Fruit fly (Drosophila melanogaster): ENCODE measurements around the gene Cpr65Au.

DNA sequence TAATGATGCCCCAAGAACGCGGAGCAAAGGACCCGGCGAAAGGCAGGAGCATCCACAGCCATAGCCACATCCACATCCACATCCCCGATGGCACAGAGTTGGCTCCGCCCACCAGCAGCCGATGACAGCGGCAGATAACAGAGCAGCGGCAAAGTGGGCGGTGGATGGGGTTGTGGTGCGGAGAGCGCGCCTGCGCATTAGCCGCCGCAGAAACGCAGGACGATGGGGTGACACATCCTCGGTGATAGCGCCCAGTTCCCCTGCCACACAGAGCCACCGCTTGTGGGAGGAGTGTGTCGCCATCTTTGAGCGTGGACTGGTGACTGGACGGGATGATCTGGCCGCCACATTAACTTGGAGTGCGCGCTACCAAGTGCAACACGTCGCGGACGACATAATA is 34.6 kb downstream of the Cpr65Au start, which contains the start of gene Ets65A:
- TF ChIP-seq CG14711 (tag; optimal IDR thresholded peaks at IDR 0.05) (no peak), CG1620 (GFP tag; optimal IDR thresholded peaks at IDR 0.05) (no peak), kay (GFP tag; ENCODE audit: borderline replicate concordance) (no peak), Clk (GFP tag; optimal IDR thresholded peaks at IDR 0.05) (no peak), CG11617 (GFP tag; optimal IDR thresholded peaks at IDR 0.05) (no peak), toe (GFP tag; optimal IDR thresholded peaks at IDR 0.05) (no peak), CG12768 (GFP tag; optimal IDR thresholded peaks at IDR 0.05) (no peak), cnc (optimal IDR thresholded peaks at IDR 0.05) (no peak)

Data from whole organism, adult.